Worm (Caenorhabditis elegans) whole organism, L2 larva: ENCODE results near the gene nphp-1.

Experiments
- alr-1 ChIP-seq: fragments of 150-350 bp; optimal IDR thresholded peaks from 2 replicates; lab custom pipeline; 2014; ENCODE audit warnings: missing biosample characterization, missing genetic modification characterization
- blmp-1 ChIP-seq: sonication (generic microtip); optimal IDR thresholded peaks from 2 replicates; lab custom pipeline; 2017; ENCODE audit warnings: missing genetic modification characterization, mild to moderate bottlenecking, missing compliant biosample characterization, antibody characterized with exemption, moderate library complexity; ENCODE audit not compliant: insufficient read depth
- lin-11 ChIP-seq: fragments of 150-350 bp; sonication (generic microtip); optimal IDR thresholded peaks from 2 replicates; lab custom pipeline; 2014; ENCODE audit warnings: missing biosample characterization, missing genetic modification characterization, inconsistent platforms, mixed read lengths
- mdl-1 ChIP-seq, 2 experiments: fragments of 150-350 bp in 1 of 2; sonication (generic microtip) in 1 of 2; optimal IDR thresholded peaks; 2 replicates each; lab custom pipeline; 2017; ENCODE audit warnings: missing biosample characterization in 2 of 2, missing genetic modification characterization in 2 of 2
- nhr-129 ChIP-seq: fragments of 150-350 bp; optimal IDR thresholded peaks from 2 replicates; lab custom pipeline; 2014; ENCODE audit warnings: missing biosample characterization, missing genetic modification characterization
- nhr-21 ChIP-seq: fragments of 150-350 bp; optimal IDR thresholded peaks from 2 replicates; lab custom pipeline; 2014; ENCODE audit warnings: missing biosample characterization, missing genetic modification characterization
- nhr-25 ChIP-seq: fragments of 150-350 bp; sonication (generic microtip); optimal IDR thresholded peaks from 3 replicates; lab custom pipeline; 2014; ENCODE audit warnings: missing biosample characterization, missing genetic modification characterization
- nhr-77 ChIP-seq: fragments of 150-350 bp; optimal IDR thresholded peaks from 2 replicates; lab custom pipeline; 2014; ENCODE audit warnings: missing biosample characterization, missing genetic modification characterization
- snpc-4 ChIP-seq: fragments of 150-350 bp; optimal IDR thresholded peaks from 2 replicates; lab custom pipeline; 2014; ENCODE audit warnings: missing biosample characterization, missing genetic modification characterization
- ztf-11 ChIP-seq: sonication (generic microtip); optimal IDR thresholded peaks from 2 replicates; lab custom pipeline; 2017; ENCODE audit warnings: missing biosample characterization, missing genetic modification characterization
- ztf-4 ChIP-seq: fragments of 150-350 bp; optimal IDR thresholded peaks from 2 replicates; lab custom pipeline; 2014; ENCODE audit warnings: missing biosample characterization, missing genetic modification characterization

ce11 chrII:10603560-10603959 lies 48.5 kb downstream of the nphp-1 start:
- TF ChIP-seq ztf-11 (no peak), mdl-1 (tag; optimal IDR thresholded peaks at IDR 0.05; lab: Kevin White, UChicago) (no peak), blmp-1 (tag; lab: Kevin White, UChicago) (no peak), nhr-25 (tag; lab: Kevin White, UChicago) (no peak), ztf-4 (tag; lab: Kevin White, UChicago) (no peak), snpc-4 (tag; lab: Kevin White, UChicago) (no peak), nhr-77 (no peak), lin-11 (tag; lab: Kevin White, UChicago) (no peak), alr-1 (tag; lab: Kevin White, UChicago) (no peak), nhr-129 (tag; lab: Kevin White, UChicago) (no peak), nhr-21 (tag; lab: Kevin White, UChicago) (no peak)
